4 worm cellular contexts compared by ENCODE assay signal in the genomic region with DNA sequence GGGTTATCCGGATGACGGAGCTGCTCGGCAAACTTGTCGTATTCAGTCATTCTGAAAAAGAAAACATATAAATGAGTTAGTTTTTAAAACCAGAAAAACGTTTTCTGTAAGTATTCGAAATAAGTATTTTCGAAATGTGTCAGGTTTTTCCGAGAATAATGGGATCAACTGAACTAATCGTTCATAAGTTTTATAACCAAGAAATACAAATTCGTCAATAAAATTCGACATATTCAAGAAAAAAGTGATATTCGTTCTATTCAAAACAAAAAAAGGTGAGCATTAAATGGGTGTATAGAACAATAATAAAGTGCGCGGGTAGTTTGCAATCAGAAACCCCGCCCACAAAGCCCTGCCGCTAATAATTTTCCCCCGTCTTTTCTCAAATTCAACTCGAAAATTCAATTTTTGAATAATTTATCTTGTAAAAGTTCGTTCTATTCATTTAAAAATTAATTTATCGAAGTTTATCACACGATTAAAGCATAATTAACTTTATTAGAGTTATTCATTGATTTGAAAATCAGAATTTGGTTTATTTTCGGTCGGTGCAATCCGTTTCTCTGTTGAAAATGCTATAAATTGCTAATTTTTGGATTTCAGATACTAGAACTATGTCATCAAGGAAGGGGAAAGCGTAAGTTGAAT.
TF ChIP-seq lines count a peak whose summit lies in the region.

A gene (minus strand): TSS at position 51 of the 648 bp plus-strand sequence.
A gene (plus strand): TSS at position 598 of the 648 bp plus-strand sequence.

TF ChIP-seq in whole organism, L2 larva, 48 proteins besides CTCF, POLR2A, EP300 and RAD21:
- no peak for TF ChIP-seq lin-39 (tag; optimal IDR thresholded peaks at IDR 0.05; lab: Kevin White, UChicago)
- TF ChIP-seq ZK546.5 (tag; optimal IDR thresholded peaks at IDR 0.05; lab: Kevin White, UChicago): no peak
- TF ChIP-seq lsy-2 (tag; optimal IDR thresholded peaks at IDR 0.05; lab: Kevin White, UChicago): peak in 1 of 2 experiments; percentile 50
- no peak for TF ChIP-seq aly-2 (tag; optimal IDR thresholded peaks at IDR 0.05; lab: Kevin White, UChicago)
- TF ChIP-seq sma-9 (GFP tag; optimal IDR thresholded peaks at IDR 0.05; lab: Kevin White, UChicago): peak; percentile 35
- TF ChIP-seq sma-9 (tag; optimal IDR thresholded peaks at IDR 0.05; lab: Kevin White, UChicago): no peak
- no peak for TF ChIP-seq nhr-25 (tag; optimal IDR thresholded peaks at IDR 0.05; lab: Kevin White, UChicago)
- TF ChIP-seq mbf-1 (tag; optimal IDR thresholded peaks at IDR 0.05; lab: Kevin White, UChicago): no peak
- TF ChIP-seq C34F6.9 (tag; optimal IDR thresholded peaks at IDR 0.05; lab: Kevin White, UChicago): peak; percentile 33
- no peak for TF ChIP-seq lin-13 (GFP tag; optimal IDR thresholded peaks at IDR 0.05; lab: Kevin White, UChicago)
- peak; percentile 7 for TF ChIP-seq sem-4 (tag; optimal IDR thresholded peaks at IDR 0.05; lab: Kevin White, UChicago)
- TF ChIP-seq fos-1 (tag; optimal IDR thresholded peaks at IDR 0.05; lab: Kevin White, UChicago): no peak
- peak; percentile 9 for TF ChIP-seq gmeb-1 (tag; optimal IDR thresholded peaks at IDR 0.05; lab: Kevin White, UChicago)
- no peak for TF ChIP-seq ama-1 (optimal IDR thresholded peaks at IDR 0.05; lab: Kevin White, UChicago)
- TF ChIP-seq lin-11 (tag; optimal IDR thresholded peaks at IDR 0.05; lab: Kevin White, UChicago): peak; percentile 4
- TF ChIP-seq nhr-12 (tag; optimal IDR thresholded peaks at IDR 0.05; lab: Kevin White, UChicago): no peak
- TF ChIP-seq nhr-129 (tag; optimal IDR thresholded peaks at IDR 0.05; lab: Kevin White, UChicago): peak; percentile 21
- TF ChIP-seq crh-2 (tag; optimal IDR thresholded peaks at IDR 0.05; lab: Kevin White, UChicago): peak; percentile 34
- no peak for TF ChIP-seq nhr-237 (tag; optimal IDR thresholded peaks at IDR 0.05; lab: Kevin White, UChicago)
- TF ChIP-seq alr-1 (tag; optimal IDR thresholded peaks at IDR 0.05; lab: Kevin White, UChicago): no peak

TF ChIP-seq in whole organism, L4 larva, 104 proteins besides CTCF, POLR2A, EP300 and RAD21 (continues in another document):
- TF ChIP-seq nhr-28 (tag; optimal IDR thresholded peaks at IDR 0.05; lab: Kevin White, UChicago) (peak; percentile 18), ZK337.2 (GFP tag; IDR thresholded peaks at IDR 0.05; lab: Robert Waterston, UW) (no peak), unc-62 (GFP tag; optimal IDR thresholded peaks at IDR 0.05 in 1 of 2; lab: Kevin White, UChicago) (no peak), unc-62 (tag; optimal IDR thresholded peaks at IDR 0.05; lab: Kevin White, UChicago) (no peak), daf-8 (GFP tag; IDR thresholded peaks at IDR 0.05; lab: Robert Waterston, UW) (no peak), mes-2 (tag; optimal IDR thresholded peaks at IDR 0.05; lab: Kevin White, UChicago; ENCODE audit: poor library complexity, severe bottlenecking) (peak; percentile 56), snpc-1.2 (GFP tag; IDR thresholded peaks at IDR 0.05; lab: Robert Waterston, UW) (no peak), gei-8 (GFP tag; optimal IDR thresholded peaks at IDR 0.05; lab: Kevin White, UChicago) (no peak), daf-12 (tag; optimal IDR thresholded peaks at IDR 0.05; lab: Kevin White, UChicago) (no peak), hlh-30 (tag; optimal IDR thresholded peaks at IDR 0.05; lab: Kevin White, UChicago; ENCODE audit: insufficient read depth) (peak; percentile 1), duxl-1 (tag; optimal IDR thresholded peaks at IDR 0.05; lab: Kevin White, UChicago; ENCODE audit: poor library complexity) (no peak), hlh-11 (tag; optimal IDR thresholded peaks at IDR 0.05; lab: Kevin White, UChicago) (peak; percentile 12), lin-15B (tag; optimal IDR thresholded peaks at IDR 0.05; lab: Kevin White, UChicago) (no peak), mep-1 (tag; optimal IDR thresholded peaks at IDR 0.05; lab: Kevin White, UChicago) (peak; percentile 39), lin-39 (tag; optimal IDR thresholded peaks at IDR 0.05; lab: Kevin White, UChicago) (no peak), nhr-76 (tag; optimal IDR thresholded peaks at IDR 0.05; lab: Kevin White, UChicago) (no peak), dmd-9 (GFP tag; IDR thresholded peaks at IDR 0.05; lab: Robert Waterston, UW) (no peak), dpl-1 (GFP tag; optimal IDR thresholded peaks at IDR 0.05; lab: Kevin White, UChicago) (peak; percentile 25), zag-1 (tag; optimal IDR thresholded peaks at IDR 0.05; lab: Kevin White, UChicago) (no peak), skn-1 (tag; optimal IDR thresholded peaks at IDR 0.05; lab: Kevin White, UChicago) (no peak), F49E8.2 (tag; optimal IDR thresholded peaks at IDR 0.05; lab: Kevin White, UChicago; ENCODE audit: borderline replicate concordance) (no peak), lin-38 (GFP tag; IDR thresholded peaks at IDR 0.05; lab: Robert Waterston, UW) (peak; percentile 32; the same call in 1 of the 2 replicates)

TF ChIP-seq in whole organism, late embryonic, 69 proteins besides CTCF, POLR2A, EP300 and RAD21:
- peak; percentile 46 for TF ChIP-seq eyg-1 (tag; optimal IDR thresholded peaks at IDR 0.05; lab: Kevin White, UChicago)
- no peak; the same call in 1 of the 2 replicates for TF ChIP-seq sox-2 (GFP tag; IDR thresholded peaks at IDR 0.05; lab: Robert Waterston, UW)
- TF ChIP-seq ref-2 (tag; optimal IDR thresholded peaks at IDR 0.05; lab: Kevin White, UChicago): no peak
- TF ChIP-seq unc-86 (tag; optimal IDR thresholded peaks at IDR 0.05; lab: Kevin White, UChicago): peak; percentile 41
- TF ChIP-seq unc-42 (tag; optimal IDR thresholded peaks at IDR 0.05; lab: Kevin White, UChicago): peak; percentile 73
- no peak for TF ChIP-seq C38D4.7 (GFP tag; optimal IDR thresholded peaks at IDR 0.05; lab: Kevin White, UChicago)
- TF ChIP-seq dve-1 (tag; optimal IDR thresholded peaks at IDR 0.05; lab: Kevin White, UChicago): no peak
- TF ChIP-seq ceh-31 (tag; optimal IDR thresholded peaks at IDR 0.05; lab: Kevin White, UChicago): peak; percentile 18
- peak; percentile 27 for TF ChIP-seq nfya-1 (tag; optimal IDR thresholded peaks at IDR 0.05; lab: Kevin White, UChicago)
- TF ChIP-seq dmd-4 (tag; optimal IDR thresholded peaks at IDR 0.05; lab: Kevin White, UChicago; ENCODE audit: borderline replicate concordance): no peak
- peak; percentile 6 for TF ChIP-seq ceh-34 (tag; optimal IDR thresholded peaks at IDR 0.05; lab: Kevin White, UChicago)
- peak; percentile 22 for TF ChIP-seq ceh-2 (tag; optimal IDR thresholded peaks at IDR 0.05; lab: Kevin White, UChicago)
- no peak for TF ChIP-seq nhr-11 (tag; optimal IDR thresholded peaks at IDR 0.05; lab: Kevin White, UChicago)
- TF ChIP-seq tbx-2 (tag; optimal IDR thresholded peaks at IDR 0.05; lab: Kevin White, UChicago): peak; percentile 45
- TF ChIP-seq ceh-30 (tag; optimal IDR thresholded peaks at IDR 0.05; lab: Kevin White, UChicago): no peak
- peak; percentile 25 for TF ChIP-seq ttx-3 (tag; optimal IDR thresholded peaks at IDR 0.05; lab: Kevin White, UChicago)
- no peak for TF ChIP-seq ceh-22 (tag; optimal IDR thresholded peaks at IDR 0.05; lab: Kevin White, UChicago)
- TF ChIP-seq K09A11.1 (tag; optimal IDR thresholded peaks at IDR 0.05; lab: Kevin White, UChicago; ENCODE audit: insufficient read depth): peak; percentile 70
- TF ChIP-seq ceh-48 (tag; optimal IDR thresholded peaks at IDR 0.05; lab: Kevin White, UChicago): no peak
- peak; percentile 20 for TF ChIP-seq ceh-14 (tag; optimal IDR thresholded peaks at IDR 0.05; lab: Kevin White, UChicago)
- TF ChIP-seq ceh-18 (tag; optimal IDR thresholded peaks at IDR 0.05; lab: Kevin White, UChicago): no peak
- peak; percentile 63 for TF ChIP-seq elt-2 (tag; optimal IDR thresholded peaks at IDR 0.05; lab: Kevin White, UChicago)

TF ChIP-seq in whole organism, mixed stage, embryonic, 35 proteins besides CTCF, POLR2A, EP300 and RAD21:
- TF ChIP-seq hlh-1 (tag; optimal IDR thresholded peaks at IDR 0.05; lab: Kevin White, UChicago) (peak; percentile 17), unc-120 (tag; optimal IDR thresholded peaks at IDR 0.05; lab: Kevin White, UChicago; ENCODE audit: poor library complexity, severe bottlenecking) (peak; percentile 34), unc-39 (tag; optimal IDR thresholded peaks at IDR 0.05; lab: Kevin White, UChicago) (no peak), ztf-11 (tag; optimal IDR thresholded peaks at IDR 0.05; lab: Kevin White, UChicago) (no peak), cnd-1 (tag; optimal IDR thresholded peaks at IDR 0.05; lab: Kevin White, UChicago) (peak; percentile 31), nhr-237 (tag; optimal IDR thresholded peaks at IDR 0.05; lab: Kevin White, UChicago) (no peak), ces-1 (GFP tag; optimal IDR thresholded peaks at IDR 0.05; lab: Kevin White, UChicago) (peak; percentile 62), nhr-76 (tag; optimal IDR thresholded peaks at IDR 0.05; lab: Kevin White, UChicago) (no peak), ceh-83 (GFP tag; optimal IDR thresholded peaks at IDR 0.05; lab: Kevin White, UChicago) (no peak), unc-62 (GFP tag; optimal IDR thresholded peaks at IDR 0.05; lab: Kevin White, UChicago) (no peak), ceh-43 (GFP tag; optimal IDR thresholded peaks at IDR 0.05; lab: Kevin White, UChicago) (peak; percentile 48), mls-2 (tag; optimal IDR thresholded peaks at IDR 0.05; lab: Kevin White, UChicago) (no peak), lsy-2 (tag; optimal IDR thresholded peaks at IDR 0.05; lab: Kevin White, UChicago) (peak; percentile 49), nhr-12 (tag; optimal IDR thresholded peaks at IDR 0.05; lab: Kevin White, UChicago) (no peak), pha-4 (tag; optimal IDR thresholded peaks at IDR 0.05; lab: Kevin White, UChicago) (no peak), elt-1 (tag; optimal IDR thresholded peaks at IDR 0.05; lab: Kevin White, UChicago; ENCODE audit: borderline replicate concordance, insufficient read depth) (peak; percentile 47), M03D4.4 (tag; optimal IDR thresholded peaks at IDR 0.05; lab: Kevin White, UChicago) (peak; percentile 43), flh-1 (GFP tag; optimal IDR thresholded peaks at IDR 0.05; lab: Kevin White, UChicago) (no peak), mep-1 (tag; optimal IDR thresholded peaks at IDR 0.05; lab: Kevin White, UChicago) (peak; percentile 81), ham-2 (GFP tag; optimal IDR thresholded peaks at IDR 0.05; lab: Kevin White, UChicago) (peak; percentile 34)
